Fruit fly (Drosophila melanogaster): ENCODE data around the gene CG9386.
A peak's percentile ranks its signal among the peaks of the same experiment; 100 is the strongest.

The CG9386 gene

dm6 chr3R:9600558-9600959 is 45.4 kb upstream of the CG9386 start (continued):
- peak; percentile 61 for TF ChIP-seq PHDP (tag; optimal IDR thresholded peaks at IDR 0.05)
- TF ChIP-seq lola (GFP tag; optimal IDR thresholded peaks at IDR 0.05) = peak in 1 of 3 experiments; percentile 8
- TF ChIP-seq Sry-β (GFP tag; optimal IDR thresholded peaks at IDR 0.05) = no peak
- no peak for TF ChIP-seq chif (GFP tag; optimal IDR thresholded peaks at IDR 0.05)
- no peak for TF ChIP-seq CG6791 (GFP tag; IDR thresholded peaks at IDR 0.05; ENCODE audit: partially characterized antibody)
- TF ChIP-seq Asciz (GFP tag; optimal IDR thresholded peaks at IDR 0.05) = peak; percentile 63
- peak; percentile 50 for TF ChIP-seq Xrp1 (GFP tag; IDR thresholded peaks at IDR 0.05)
- TF ChIP-seq Jarid2 (GFP tag; optimal IDR thresholded peaks at IDR 0.05) = peak; percentile 26
- TF ChIP-seq Pdp1 (GFP tag; optimal IDR thresholded peaks at IDR 0.05) = peak in 1 of 2 experiments; percentile 7
- TF ChIP-seq CG2116 (GFP tag; optimal IDR thresholded peaks at IDR 0.05) = no peak
- no peak for TF ChIP-seq cato (GFP tag; optimal IDR thresholded peaks at IDR 0.05; ENCODE audit: borderline replicate concordance)
- TF ChIP-seq sd (tag; optimal IDR thresholded peaks at IDR 0.05) = peak; percentile 2
- no peak for TF ChIP-seq sisA (GFP tag; IDR thresholded peaks at IDR 0.05)
- peak; percentile 20 for TF ChIP-seq CG8359 (GFP tag; optimal IDR thresholded peaks at IDR 0.05; ENCODE audit: borderline replicate concordance)
- TF ChIP-seq Bteb2 (GFP tag; optimal IDR thresholded peaks at IDR 0.05) = no peak
- TF ChIP-seq CkIIα-i1 (GFP tag; IDR thresholded peaks at IDR 0.05) = no peak
- TF ChIP-seq CG14710 (tag; optimal IDR thresholded peaks at IDR 0.05) = peak; percentile 19
- no peak for TF ChIP-seq HLH4C (GFP tag; IDR thresholded peaks at IDR 0.05; ENCODE audit: partially characterized antibody)
- TF ChIP-seq HLH54F (GFP tag; optimal IDR thresholded peaks at IDR 0.05) = no peak
- TF ChIP-seq grn (GFP tag; optimal IDR thresholded peaks at IDR 0.05) = peak; percentile 85
- TF ChIP-seq CG8944 (GFP tag; optimal IDR thresholded peaks at IDR 0.05) = no peak
- no peak for TF ChIP-seq Awh (GFP tag; IDR thresholded peaks at IDR 0.05)
- TF ChIP-seq bab2 (GFP tag; optimal IDR thresholded peaks at IDR 0.05) = no peak
- TF ChIP-seq trh (GFP tag; optimal IDR thresholded peaks at IDR 0.05) = no peak
- TF ChIP-seq CG11695 (GFP tag; IDR thresholded peaks at IDR 0.05) = no peak
- TF ChIP-seq toy (GFP tag; IDR thresholded peaks at IDR 0.05) = no peak
- TF ChIP-seq fd96Cb (tag; optimal IDR thresholded peaks at IDR 0.05) = no peak
- TF ChIP-seq tll (GFP tag; optimal IDR thresholded peaks at IDR 0.05) = no peak
- TF ChIP-seq B-H1 (GFP tag; IDR thresholded peaks at IDR 0.05) = peak; percentile 27; the same call in 1 of the 3 replicates
- no peak for TF ChIP-seq Hr78 (GFP tag; optimal IDR thresholded peaks at IDR 0.05)
- peak; percentile 55 for TF ChIP-seq HHEX (GFP tag; optimal IDR thresholded peaks at IDR 0.05)
- no peak for TF ChIP-seq ase (GFP tag; IDR thresholded peaks at IDR 0.05)
- TF ChIP-seq CG2199 (GFP tag; IDR thresholded peaks at IDR 0.05) = no peak
- no peak for TF ChIP-seq CG43689 (GFP tag; IDR thresholded peaks at IDR 0.05)
- no peak for TF ChIP-seq E2f1 (GFP tag; IDR thresholded peaks at IDR 0.05)
- TF ChIP-seq C15 (GFP tag; IDR thresholded peaks at IDR 0.05) = no peak
- TF ChIP-seq CG34224 (GFP tag; IDR thresholded peaks at IDR 0.05; ENCODE audit: partially characterized antibody) = no peak
- peak; percentile 53 for TF ChIP-seq CG15514 (GFP tag; optimal IDR thresholded peaks at IDR 0.05)
- TF ChIP-seq HLHmδ (GFP tag; optimal IDR thresholded peaks at IDR 0.05) = no peak
- no peak for TF ChIP-seq CTCF (GFP tag; optimal IDR thresholded peaks at IDR 0.05)
- no peak for TF ChIP-seq Six4 (GFP tag; optimal IDR thresholded peaks at IDR 0.05)
- no peak for TF ChIP-seq aop (GFP tag; IDR thresholded peaks at IDR 0.05)
- TF ChIP-seq dati (GFP tag; IDR thresholded peaks at IDR 0.05) = no peak
- TF ChIP-seq klu (GFP tag; IDR thresholded peaks at IDR 0.05) = no peak
- no peak for TF ChIP-seq zen2 (GFP tag; IDR thresholded peaks at IDR 0.05; ENCODE audit: partially characterized antibody)
- no peak for TF ChIP-seq da (GFP tag; optimal IDR thresholded peaks at IDR 0.05)
- no peak for TF ChIP-seq croc (GFP tag; conservative IDR thresholded peaks at IDR 0.05)
- TF ChIP-seq ewg (GFP tag; optimal IDR thresholded peaks at IDR 0.05) = no peak
- TF ChIP-seq CG12219 (GFP tag; optimal IDR thresholded peaks at IDR 0.05) = no peak
- TF ChIP-seq Stat92E (GFP tag; optimal IDR thresholded peaks at IDR 0.05) = no peak

All from whole organism, embryonic.